Worm (Caenorhabditis elegans) whole organism, young adult: ENCODE results near the gene cut-4.

Experiments
- Y79H2A.3 ChIP-seq: fragments of 200-800 bp; sonication (Bioruptor generic); conservative IDR thresholded peaks from 2 replicates; pipeline ENCODE4 v1.3.6; 2022; ENCODE audit warnings: missing genetic modification reagents, missing genetic modification characterization, missing compliant biosample characterization
- aptf-2 ChIP-seq: fragments of 200-800 bp; sonication (Bioruptor generic); conservative IDR thresholded peaks from 2 replicates; pipeline ENCODE4 v1.3.6; 2022; ENCODE audit warnings: missing genetic modification reagents, missing genetic modification characterization, missing compliant biosample characterization
- attf-5 ChIP-seq: fragments of 200-800 bp; sonication (Bioruptor generic); optimal IDR thresholded peaks from 2 replicates; lab custom pipeline; 2018; ENCODE audit warnings: mild to moderate bottlenecking, missing genetic modification characterization, missing compliant biosample characterization
- egrh-3 ChIP-seq: fragments of 200-800 bp; sonication (Bioruptor generic); IDR thresholded peaks from 2 replicates; pipeline ENCODE4 v1.3.6; 2022; ENCODE audit warnings: missing genetic modification reagents, missing genetic modification characterization, missing compliant biosample characterization
- him-1 ChIP-seq: sonication (generic microtip); optimal IDR thresholded peaks from 2 replicates; lab custom pipeline; 2016; ENCODE audit warnings: missing genotype, missing genetic modification reagents, missing genetic modification characterization, missing compliant biosample characterization
- hlh-26 ChIP-seq: fragments of 200-800 bp; sonication (Bioruptor generic); conservative IDR thresholded peaks from 2 replicates; pipeline ENCODE4 v1.3.6; 2022; ENCODE audit warnings: missing genetic modification reagents, missing genetic modification characterization, missing compliant biosample characterization
- hmg-1.2 ChIP-seq: fragments of 200-800 bp; sonication (Bioruptor generic); IDR thresholded peaks from 2 replicates; pipeline ENCODE4 v1.3.6; 2022; ENCODE audit warnings: missing genetic modification reagents, missing genetic modification characterization, missing compliant biosample characterization
- hmg-20 ChIP-seq: fragments of 200-800 bp; sonication (Bioruptor generic); IDR thresholded peaks from 2 replicates; pipeline ENCODE4 v1.3.6; 2022; ENCODE audit warnings: missing genetic modification reagents, missing genetic modification characterization, missing compliant biosample characterization
- mel-28 ChIP-seq: sonication (generic microtip); optimal IDR thresholded peaks from 2 replicates; lab custom pipeline; 2016; ENCODE audit warnings: borderline replicate concordance, mild to moderate bottlenecking, missing genetic modification characterization, missing compliant biosample characterization
- nfyb-1 ChIP-seq: fragments of 200-800 bp; sonication (Bioruptor generic); IDR thresholded peaks from 2 replicates; pipeline ENCODE4 v1.3.6; 2022; ENCODE audit warnings: missing genetic modification reagents, missing genetic modification characterization, missing compliant biosample characterization
- snpc-1.1 ChIP-seq: sonication (generic microtip); optimal IDR thresholded peaks from 2 replicates; lab custom pipeline; 2017; ENCODE audit warnings: missing genetic modification characterization, mild to moderate bottlenecking, missing compliant biosample characterization, antibody characterized with exemption, moderate library complexity, missing genotype, missing genetic modification reagents; ENCODE audit not compliant: insufficient read depth
- unc-62 ChIP-seq: fragments of 150-350 bp; optimal IDR thresholded peaks from 2 replicates; lab custom pipeline; 2014; ENCODE audit warnings: missing biosample characterization, missing genetic modification reagents, missing genetic modification characterization
- ztf-22 ChIP-seq: fragments of 200-800 bp; sonication (Bioruptor generic); optimal IDR thresholded peaks from 2 replicates; lab custom pipeline; 2018; ENCODE audit warnings: mild to moderate bottlenecking, missing genetic modification characterization, moderate library complexity, missing compliant biosample characterization

ce11 chrII:10421941-10422340 is 14.0 kb upstream of the cut-4 start, which contains the start of gene frpr-21:
- TF ChIP-seq Y79H2A.3 (GFP tag; lab: Robert Waterston, UW) (no peak), mel-28 (tag; lab: Kevin White, UChicago) (no peak), aptf-2 (no peak), egrh-3 (GFP tag; lab: Robert Waterston, UW) (no peak), unc-62 (GFP tag; lab: Kevin White, UChicago) (no peak), attf-5 (GFP tag; lab: Kevin White, UChicago) (no peak), hlh-26 (no peak), ztf-22 (GFP tag; lab: Kevin White, UChicago) (no peak), hmg-20 (GFP tag; lab: Robert Waterston, UW) (no peak), him-1 (tag; lab: Kevin White, UChicago) (no peak), hmg-1.2 (GFP tag; lab: Robert Waterston, UW) (no peak), nfyb-1 (GFP tag; lab: Robert Waterston, UW) (no peak), snpc-1.1 (no peak)
